Worm (Caenorhabditis elegans): Measurements from ENCODE around the gene C47A4.1.
A peak's percentile ranks its signal among the peaks of the same experiment; 100 is the strongest.

The C47A4.1 gene

ce11 chrIV:13725201-13725600 lies 9.0 kb upstream of the C47A4.1 start:
- TF ChIP-seq T22C8.4 (GFP tag; IDR thresholded peaks at IDR 0.05) (no peak), ztf-29 (GFP tag; IDR thresholded peaks at IDR 0.05) (no peak), flt-1 (GFP tag; IDR thresholded peaks at IDR 0.05) (no peak), ztf-23 (GFP tag; IDR thresholded peaks at IDR 0.05) (no peak), med-1 (GFP tag; optimal IDR thresholded peaks at IDR 0.05; ENCODE audit: insufficient read depth) (no peak), klf-2 (GFP tag; conservative IDR thresholded peaks at IDR 0.05) (no peak), cog-1 (tag; optimal IDR thresholded peaks at IDR 0.05) (no peak), tab-1 (GFP tag; IDR thresholded peaks at IDR 0.05) (no peak), ref-1 (GFP tag; conservative IDR thresholded peaks at IDR 0.05) (no peak)

- TF ChIP-seq ref-1 (GFP tag; conservative IDR thresholded peaks at IDR 0.05) = no peak
- no peak for TF ChIP-seq cog-1 (tag; optimal IDR thresholded peaks at IDR 0.05)
- TF ChIP-seq ztf-29 (GFP tag; IDR thresholded peaks at IDR 0.05) = no peak
- no peak for TF ChIP-seq T22C8.4 (GFP tag; IDR thresholded peaks at IDR 0.05)
- TF ChIP-seq ztf-23 (GFP tag; IDR thresholded peaks at IDR 0.05) = no peak
- TF ChIP-seq klf-2 (GFP tag; conservative IDR thresholded peaks at IDR 0.05) = no peak
- no peak for TF ChIP-seq med-1 (GFP tag; optimal IDR thresholded peaks at IDR 0.05; ENCODE audit: insufficient read depth)
- no peak for TF ChIP-seq tab-1 (GFP tag; IDR thresholded peaks at IDR 0.05)
- no peak for TF ChIP-seq flt-1 (GFP tag; IDR thresholded peaks at IDR 0.05)
These were observed 4.8 kb upstream of the C47A4.1 start for ce11 chrIV:13721000-13721399.

DNA sequence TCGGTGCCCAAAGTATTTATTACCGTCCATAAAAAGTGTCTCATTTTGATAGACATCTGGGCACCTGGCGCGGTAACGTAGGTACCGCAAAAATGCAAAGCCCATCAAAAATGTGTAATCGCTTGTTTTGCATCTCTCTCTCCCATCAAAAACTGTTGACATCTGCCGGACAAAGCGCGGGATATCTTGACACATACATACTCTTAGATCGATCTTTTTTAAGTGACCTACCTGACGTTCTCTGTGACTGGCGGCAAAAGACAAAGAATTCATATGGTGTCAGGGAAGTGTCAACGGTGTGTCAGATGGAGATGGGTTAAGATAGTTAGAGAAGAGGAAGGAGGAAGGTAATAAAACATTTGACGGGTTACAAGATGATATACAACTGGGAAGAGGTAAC lies 2.7 kb upstream of the C47A4.1 start:
- TF ChIP-seq tab-1 (GFP tag; IDR thresholded peaks at IDR 0.05) = no peak
- TF ChIP-seq ztf-23 (GFP tag; IDR thresholded peaks at IDR 0.05) = no peak
- TF ChIP-seq T22C8.4 (GFP tag; IDR thresholded peaks at IDR 0.05) = no peak

ce11 chrIV:13716735-13717134 lies 556 bp upstream of the C47A4.1 start:
- TF ChIP-seq med-1 (GFP tag; optimal IDR thresholded peaks at IDR 0.05; ENCODE audit: insufficient read depth) = no peak
- no peak for TF ChIP-seq ztf-23 (GFP tag; IDR thresholded peaks at IDR 0.05)
- no peak for TF ChIP-seq cog-1 (tag; optimal IDR thresholded peaks at IDR 0.05)
- no peak for TF ChIP-seq klf-2 (GFP tag; conservative IDR thresholded peaks at IDR 0.05)
- TF ChIP-seq ref-1 (GFP tag; conservative IDR thresholded peaks at IDR 0.05) = no peak
- no peak for TF ChIP-seq tab-1 (GFP tag; IDR thresholded peaks at IDR 0.05)
- no peak for TF ChIP-seq T22C8.4 (GFP tag; IDR thresholded peaks at IDR 0.05)
- TF ChIP-seq ztf-29 (GFP tag; IDR thresholded peaks at IDR 0.05) = no peak
- no peak for TF ChIP-seq flt-1 (GFP tag; IDR thresholded peaks at IDR 0.05)

- TF ChIP-seq flt-1 (GFP tag; IDR thresholded peaks at IDR 0.05) (no peak), ztf-23 (GFP tag; IDR thresholded peaks at IDR 0.05) (no peak), cog-1 (tag; optimal IDR thresholded peaks at IDR 0.05) (no peak), T22C8.4 (GFP tag; IDR thresholded peaks at IDR 0.05) (no peak), klf-2 (GFP tag; conservative IDR thresholded peaks at IDR 0.05) (no peak), med-1 (GFP tag; optimal IDR thresholded peaks at IDR 0.05; ENCODE audit: insufficient read depth) (no peak), tab-1 (GFP tag; IDR thresholded peaks at IDR 0.05) (no peak), ref-1 (GFP tag; conservative IDR thresholded peaks at IDR 0.05) (no peak), ztf-29 (GFP tag; IDR thresholded peaks at IDR 0.05) (no peak)
These were observed 5.8 kb downstream of the C47A4.1 start for ce11 chrIV:13710367-13710766.

- no peak for TF ChIP-seq ref-1 (GFP tag; conservative IDR thresholded peaks at IDR 0.05)
- TF ChIP-seq ztf-23 (GFP tag; IDR thresholded peaks at IDR 0.05) = no peak
- no peak for TF ChIP-seq cog-1 (tag; optimal IDR thresholded peaks at IDR 0.05)
- no peak for TF ChIP-seq flt-1 (GFP tag; IDR thresholded peaks at IDR 0.05)
- no peak for TF ChIP-seq klf-2 (GFP tag; conservative IDR thresholded peaks at IDR 0.05)
- no peak for TF ChIP-seq ztf-29 (GFP tag; IDR thresholded peaks at IDR 0.05)
- TF ChIP-seq tab-1 (GFP tag; IDR thresholded peaks at IDR 0.05) = no peak
- TF ChIP-seq med-1 (GFP tag; optimal IDR thresholded peaks at IDR 0.05; ENCODE audit: insufficient read depth) = no peak
- TF ChIP-seq T22C8.4 (GFP tag; IDR thresholded peaks at IDR 0.05) = no peak
These were observed 7.0 kb downstream of the C47A4.1 start for ce11 chrIV:13709069-13709640.

- TF ChIP-seq klf-2 (GFP tag; conservative IDR thresholded peaks at IDR 0.05) = no peak
- peak; percentile 19 for TF ChIP-seq cog-1 (tag; optimal IDR thresholded peaks at IDR 0.05)
- no peak for TF ChIP-seq T22C8.4 (GFP tag; IDR thresholded peaks at IDR 0.05)
These were observed 8.3 kb downstream of the C47A4.1 start for ce11 chrIV:13707894-13708293.

DNA sequence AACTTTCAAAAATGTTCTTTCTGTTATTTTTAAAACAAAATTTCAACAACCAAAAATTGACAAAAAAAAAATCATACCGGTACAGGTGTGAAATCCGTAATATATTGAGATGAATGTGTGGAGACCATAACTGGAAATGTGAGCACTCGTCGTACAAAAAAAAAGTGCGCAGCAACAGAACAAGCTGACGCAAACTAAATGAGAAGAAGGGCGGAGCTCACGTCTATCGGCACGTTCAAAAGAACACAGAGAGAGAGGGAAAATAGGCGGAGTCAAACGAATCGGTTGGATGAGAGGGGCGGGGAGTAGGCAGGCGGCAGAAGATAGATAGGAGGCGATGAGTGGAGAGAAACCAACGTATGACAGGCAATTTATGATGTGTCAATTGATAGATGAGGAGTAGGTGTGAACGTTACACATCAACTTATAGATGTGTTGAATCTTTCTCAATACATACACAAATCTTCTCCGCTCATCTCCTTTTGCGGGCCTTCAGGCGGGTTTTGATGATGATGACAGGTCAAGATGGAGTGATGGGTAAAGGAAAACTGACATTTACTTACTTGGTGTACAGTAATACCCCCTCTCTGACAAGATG lies 12.3 kb downstream of the C47A4.1 start, which contains the start of gene tlp-1:
Gene tlp-1, minus strand, starts transcription at position 255 of the 598 bp plus-strand sequence.
- TF ChIP-seq ztf-23 (GFP tag; IDR thresholded peaks at IDR 0.05) (0 out of 2 replicates have a peak, but pooled peaks have one; percentile 38), cog-1 (tag; optimal IDR thresholded peaks at IDR 0.05) (peak; percentile 17), T22C8.4 (GFP tag; IDR thresholded peaks at IDR 0.05) (no peak)

ce11 chrIV:13702681-13703080 lies 13.5 kb downstream of the C47A4.1 start:
- no peak for TF ChIP-seq flt-1 (GFP tag; IDR thresholded peaks at IDR 0.05)
- no peak for TF ChIP-seq klf-2 (GFP tag; conservative IDR thresholded peaks at IDR 0.05)
- TF ChIP-seq ref-1 (GFP tag; conservative IDR thresholded peaks at IDR 0.05) = no peak
- no peak for TF ChIP-seq med-1 (GFP tag; optimal IDR thresholded peaks at IDR 0.05; ENCODE audit: insufficient read depth)
- no peak for TF ChIP-seq ztf-29 (GFP tag; IDR thresholded peaks at IDR 0.05)
- TF ChIP-seq ztf-23 (GFP tag; IDR thresholded peaks at IDR 0.05) = no peak
- no peak for TF ChIP-seq cog-1 (tag; optimal IDR thresholded peaks at IDR 0.05)
- TF ChIP-seq T22C8.4 (GFP tag; IDR thresholded peaks at IDR 0.05) = no peak
- TF ChIP-seq tab-1 (GFP tag; IDR thresholded peaks at IDR 0.05) = no peak

DNA sequence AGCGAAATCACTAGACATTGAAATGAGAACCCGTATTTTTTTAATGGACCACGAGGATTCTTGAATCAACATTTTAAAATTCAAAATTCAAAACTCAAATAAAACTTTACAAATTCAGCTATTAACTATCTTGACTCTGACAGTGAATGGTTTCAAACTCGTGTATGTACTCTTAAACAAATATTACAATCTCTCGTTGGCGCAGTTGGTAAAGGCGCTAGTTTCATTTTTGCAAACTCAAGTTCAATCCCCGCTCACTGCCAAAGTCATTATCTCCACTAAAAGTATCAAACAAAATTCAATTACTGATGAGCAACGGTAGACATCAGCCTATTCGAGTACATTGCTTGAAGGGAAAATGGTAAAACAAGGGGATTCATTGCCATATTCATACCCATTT lies 14.7 kb downstream of the C47A4.1 start:
- TF ChIP-seq tab-1 (GFP tag; IDR thresholded peaks at IDR 0.05) = no peak
- no peak for TF ChIP-seq flt-1 (GFP tag; IDR thresholded peaks at IDR 0.05)
- no peak for TF ChIP-seq T22C8.4 (GFP tag; IDR thresholded peaks at IDR 0.05)
- TF ChIP-seq ref-1 (GFP tag; conservative IDR thresholded peaks at IDR 0.05) = no peak
- TF ChIP-seq klf-2 (GFP tag; conservative IDR thresholded peaks at IDR 0.05) = no peak
- TF ChIP-seq ztf-23 (GFP tag; IDR thresholded peaks at IDR 0.05) = no peak
- no peak for TF ChIP-seq med-1 (GFP tag; optimal IDR thresholded peaks at IDR 0.05; ENCODE audit: insufficient read depth)
- no peak for TF ChIP-seq cog-1 (tag; optimal IDR thresholded peaks at IDR 0.05)
- no peak for TF ChIP-seq ztf-29 (GFP tag; IDR thresholded peaks at IDR 0.05)
